Worm (Caenorhabditis elegans) whole organism, late embryonic: ENCODE measurements around the gene F53H4.6.

ENCODE experiments used
- T23F11.4 ChIP-seq: fragments of 200-800 bp; sonication (Bioruptor generic); optimal IDR thresholded peaks from 2 replicates; lab custom pipeline; 2018; ENCODE audit warnings: mild to moderate bottlenecking, missing genetic modification characterization, missing compliant biosample characterization
- ama-1 ChIP-seq: fragments of 150-350 bp; optimal IDR thresholded peaks from 2 replicates; lab custom pipeline; 2014
- ceh-2 ChIP-seq: sonication (generic microtip); optimal IDR thresholded peaks from 2 replicates; lab custom pipeline; 2016; ENCODE audit warnings: missing genotype, missing genetic modification characterization, missing compliant biosample characterization
- ceh-9 ChIP-seq: sonication (generic microtip); optimal IDR thresholded peaks from 2 replicates; lab custom pipeline; 2016; ENCODE audit warnings: mild to moderate bottlenecking, missing genetic modification characterization, inconsistent platforms, missing compliant biosample characterization
- fax-1 ChIP-seq: sonication (generic microtip); optimal IDR thresholded peaks from 2 replicates; lab custom pipeline; 2016; ENCODE audit warnings: missing genotype, missing genetic modification characterization, missing compliant biosample characterization
- lin-11 ChIP-seq: fragments of 200-800 bp; sonication (Bioruptor generic); optimal IDR thresholded peaks from 2 replicates; lab custom pipeline; 2018; ENCODE audit warnings: mild to moderate bottlenecking, missing genetic modification characterization, missing compliant biosample characterization
- nfya-1 ChIP-seq: sonication (generic microtip); optimal IDR thresholded peaks from 2 replicates; lab custom pipeline; 2017; ENCODE audit warnings: missing genetic modification characterization, mild to moderate bottlenecking, missing compliant biosample characterization, antibody characterized with exemption, moderate library complexity
- pha-4 ChIP-seq: fragments of 150-350 bp; optimal IDR thresholded peaks from 2 replicates; lab custom pipeline; 2018; ENCODE audit warnings: missing biosample characterization, missing genetic modification reagents, missing genetic modification characterization
- sox-2 ChIP-seq: fragments of 200-800 bp; sonication (Bioruptor generic); IDR thresholded peaks from 2 replicates; pipeline ENCODE4 v1.3.6; 2022; ENCODE audit warnings: missing genetic modification reagents, missing genetic modification characterization, missing compliant biosample characterization
- sox-4 ChIP-seq: sonication (generic microtip); optimal IDR thresholded peaks from 2 replicates; lab custom pipeline; 2017; ENCODE audit warnings: mild to moderate bottlenecking, missing genetic modification characterization, inconsistent platforms, missing compliant biosample characterization
- tbx-2 ChIP-seq: sonication (generic microtip); optimal IDR thresholded peaks from 2 replicates; lab custom pipeline; 2016; ENCODE audit warnings: missing genetic modification characterization, missing compliant biosample characterization
- zip-5 ChIP-seq: sonication (generic microtip); optimal IDR thresholded peaks from 2 replicates; lab custom pipeline; 2016; ENCODE audit warnings: missing genetic modification characterization, missing compliant biosample characterization

- TF ChIP-seq fax-1 (tag; lab: Kevin White, UChicago) (no peak), ama-1 (lab: Kevin White, UChicago) (no peak), pha-4 (tag; lab: Kevin White, UChicago) (no peak), lin-11 (tag; lab: Kevin White, UChicago) (no peak), nfya-1 (tag; lab: Kevin White, UChicago) (no peak), ceh-9 (no peak), sox-4 (tag; lab: Kevin White, UChicago) (no peak), zip-5 (tag; lab: Kevin White, UChicago) (no peak), ceh-2 (tag; lab: Kevin White, UChicago) (no peak), tbx-2 (no peak), sox-2 (GFP tag; lab: Robert Waterston, UW) (no peak), T23F11.4 (GFP tag; lab: Kevin White, UChicago) (no peak)
Measured at ce11 chrX:15851013-15851412, 9.4 kb downstream of the F53H4.6 start.
